Worm (Caenorhabditis elegans): ENCODE data around the gene R107.5.

ce11 chrIII:9081055-9081454, 27.5 kb upstream of the R107.5 start, which contains the start of gene far-1:
- TF ChIP-seq Y79H2A.3 (GFP tag; conservative IDR thresholded peaks at IDR 0.05) = no peak
- no peak for TF ChIP-seq rec-8 (tag; optimal IDR thresholded peaks at IDR 0.05)
- TF ChIP-seq dpl-1 (GFP tag; optimal IDR thresholded peaks at IDR 0.05) = no peak
- no peak for TF ChIP-seq ets-4 (GFP tag; optimal IDR thresholded peaks at IDR 0.05)
- TF ChIP-seq F37B4.10 (GFP tag; IDR thresholded peaks at IDR 0.05) = no peak

Data from whole organism, young adult.